Worm (Caenorhabditis elegans): ENCODE measurements around the gene T28D9.4.

- TF ChIP-seq lin-13 (tag; optimal IDR thresholded peaks at IDR 0.05) = no peak
- TF ChIP-seq mls-2 (tag; optimal IDR thresholded peaks at IDR 0.05) = no peak
- TF ChIP-seq unc-39 (tag; optimal IDR thresholded peaks at IDR 0.05) = no peak
- no peak for TF ChIP-seq lsy-2 (tag; optimal IDR thresholded peaks at IDR 0.05)
- no peak for TF ChIP-seq mep-1 (tag; optimal IDR thresholded peaks at IDR 0.05)
- TF ChIP-seq sptf-1 (tag; optimal IDR thresholded peaks at IDR 0.05) = no peak
- TF ChIP-seq snpc-4 (tag; optimal IDR thresholded peaks at IDR 0.05) = no peak
- TF ChIP-seq ces-1 (GFP tag; optimal IDR thresholded peaks at IDR 0.05) = no peak
- TF ChIP-seq ztf-11 (tag; optimal IDR thresholded peaks at IDR 0.05) = no peak
Observed at ce11 chrII:6523940-6524339, 47.2 kb downstream of the T28D9.4 start.
